Worm (Caenorhabditis elegans): ENCODE results near the gene Y24D9A.6.

Y24D9A.6 gene

ce11 chrIV:4390438-4390894 lies 9.7 kb downstream of the Y24D9A.6 start, which contains the start of the genes rpl-7A and set-21 (continued):
- TF ChIP-seq rpc-1 (optimal IDR thresholded peaks at IDR 0.05) (no peak), rpc-1 (tag; optimal IDR thresholded peaks at IDR 0.05) (no peak), snpc-1.3 (tag; optimal IDR thresholded peaks at IDR 0.05; ENCODE audit: insufficient read depth) (peak; percentile 59), cebp-2 (GFP tag; IDR thresholded peaks at IDR 0.05) (peak; percentile 92; the same call in 1 of the 2 replicates), ceh-58 (GFP tag; IDR thresholded peaks at IDR 0.05) (no peak), dpl-1 (GFP tag; optimal IDR thresholded peaks at IDR 0.05) (peak; percentile 82), F37B4.10 (GFP tag; IDR thresholded peaks at IDR 0.05) (peak; percentile 91; the same call in 1 of the 2 replicates), tbp1 (GFP tag; optimal IDR thresholded peaks at IDR 0.05) (peak; percentile 75), ccch-3 (GFP tag; optimal IDR thresholded peaks at IDR 0.05) (no peak), lag-1 (GFP tag; IDR thresholded peaks at IDR 0.05) (no peak), F49E8.2 (tag; optimal IDR thresholded peaks at IDR 0.05; ENCODE audit: insufficient read depth) (peak; percentile 86), Y79H2A.3 (GFP tag; conservative IDR thresholded peaks at IDR 0.05) (peak; percentile 79), Y53G8AR.9 (GFP tag; conservative IDR thresholded peaks at IDR 0.05) (peak; percentile 99), madf-8 (GFP tag; conservative IDR thresholded peaks at IDR 0.05) (peak; percentile 86), ZK185.1 (tag; optimal IDR thresholded peaks at IDR 0.05; ENCODE audit: poor library complexity, severe bottlenecking) (peak; percentile 90), attf-6 (GFP tag; IDR thresholded peaks at IDR 0.05) (peak; percentile 78), B0019.2 (GFP tag; conservative IDR thresholded peaks at IDR 0.05) (peak; percentile 95), sdz-38 (tag; optimal IDR thresholded peaks at IDR 0.05) (no peak), akir-1 (GFP tag; optimal IDR thresholded peaks at IDR 0.05) (no peak), ekl-4 (GFP tag; IDR thresholded peaks at IDR 0.05) (peak; percentile 98), ztf-26 (tag; optimal IDR thresholded peaks at IDR 0.05) (peak; percentile 85), hmg-1.2 (GFP tag; IDR thresholded peaks at IDR 0.05) (peak; percentile 99), ceh-79 (tag; optimal IDR thresholded peaks at IDR 0.05) (no peak), egrh-3 (GFP tag; IDR thresholded peaks at IDR 0.05) (peak; percentile 69), cebp-1 (GFP tag; IDR thresholded peaks at IDR 0.05) (peak; percentile 86), cebp-1 (tag; optimal IDR thresholded peaks at IDR 0.05) (peak; percentile 93), gei-17 (GFP tag; optimal IDR thresholded peaks at IDR 0.05) (peak; percentile 68), nfyb-1 (GFP tag; IDR thresholded peaks at IDR 0.05) (peak; percentile 98), F52B5.7 (tag; optimal IDR thresholded peaks at IDR 0.05) (peak; percentile 25), sptf-2 (GFP tag; optimal IDR thresholded peaks at IDR 0.05) (no peak), F57C9.4 (tag; optimal IDR thresholded peaks at IDR 0.05) (peak; percentile 60), F55B11.4 (tag; optimal IDR thresholded peaks at IDR 0.05; ENCODE audit: borderline replicate concordance, insufficient read depth) (no peak), zfh-2 (GFP tag; conservative IDR thresholded peaks at IDR 0.05) (peak; percentile 55; the same call in 1 of the 2 replicates), efl-1 (GFP tag; optimal IDR thresholded peaks at IDR 0.05) (peak; percentile 89), sea-2 (GFP tag; IDR thresholded peaks at IDR 0.05) (peak; percentile 89), snpc-3.4 (tag; optimal IDR thresholded peaks at IDR 0.05) (peak; percentile 77), athp-1 (tag; optimal IDR thresholded peaks at IDR 0.05) (peak; percentile 81), B0261.1 (tag; optimal IDR thresholded peaks at IDR 0.05) (no peak), hrde-1 (tag; optimal IDR thresholded peaks at IDR 0.05; ENCODE audit: borderline replicate concordance) (peak; percentile 46), B0336.3 (GFP tag; IDR thresholded peaks at IDR 0.05) (peak; percentile 90), C06A6.2 (GFP tag; conservative IDR thresholded peaks at IDR 0.05) (peak; percentile 94), lin-40 (tag; optimal IDR thresholded peaks at IDR 0.05) (peak; percentile 94), egl-44 (GFP tag; IDR thresholded peaks at IDR 0.05) (peak; percentile 62; the same call in 1 of the 2 replicates), bed-2 (GFP tag; IDR thresholded peaks at IDR 0.05) (0 out of 2 replicates have a peak, but pooled peaks have one; percentile 52), dpff-1 (tag; optimal IDR thresholded peaks at IDR 0.05) (no peak), nhr-80 (tag; optimal IDR thresholded peaks at IDR 0.05) (peak; percentile 84), dox-1 (GFP tag; IDR thresholded peaks at IDR 0.05) (peak; percentile 98), pbrm-1 (GFP tag; IDR thresholded peaks at IDR 0.05) (peak; percentile 98), ztf-6 (GFP tag; IDR thresholded peaks at IDR 0.05) (peak; percentile 89)
